Worm (Caenorhabditis elegans): ENCODE results near the gene Y72A10A.1.

- TF ChIP-seq ref-1 (GFP tag; conservative IDR thresholded peaks at IDR 0.05), result no peak
- TF ChIP-seq med-1 (GFP tag; optimal IDR thresholded peaks at IDR 0.05; ENCODE audit: insufficient read depth), result no peak
- TF ChIP-seq flt-1 (GFP tag; IDR thresholded peaks at IDR 0.05), result no peak
- TF ChIP-seq klf-2 (GFP tag; conservative IDR thresholded peaks at IDR 0.05), result no peak
- TF ChIP-seq ztf-23 (GFP tag; IDR thresholded peaks at IDR 0.05), result no peak
- TF ChIP-seq tab-1 (GFP tag; IDR thresholded peaks at IDR 0.05), result no peak
- TF ChIP-seq T22C8.4 (GFP tag; IDR thresholded peaks at IDR 0.05), result no peak
- no peak for TF ChIP-seq cog-1 (tag; optimal IDR thresholded peaks at IDR 0.05)
Observed at ce11 chrX:6169252-6169651, 31.1 kb upstream of the Y72A10A.1 start, which contains the start of gene T25B2.2.
